Worm (Caenorhabditis elegans): ENCODE data around the gene F55G1.6.

Gene F55G1.6

DNA sequence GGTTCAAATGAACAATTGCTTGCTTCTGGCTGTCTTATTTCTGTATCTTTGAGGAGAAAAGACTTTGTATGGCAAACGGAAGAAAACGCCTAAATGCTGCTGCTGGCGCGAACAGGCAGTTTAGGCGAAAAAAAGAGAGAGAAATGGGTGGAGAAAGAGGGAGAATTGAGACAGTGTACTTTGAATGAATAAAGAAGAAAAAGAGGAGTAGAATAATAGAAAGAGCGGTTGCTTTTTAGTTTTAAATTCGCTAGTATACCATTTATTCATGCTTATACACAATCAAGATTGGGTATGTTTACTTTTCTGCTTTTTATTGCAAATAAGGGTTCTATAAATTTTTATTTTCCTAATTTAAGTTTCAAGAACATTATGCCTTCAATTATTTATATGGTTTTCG lies 33.9 kb upstream of the F55G1.6 start:
- TF ChIP-seq ama-1 (optimal IDR thresholded peaks at IDR 0.05) (no peak), nhr-23 (tag; optimal IDR thresholded peaks at IDR 0.05) (no peak), snpc-4 (tag; optimal IDR thresholded peaks at IDR 0.05) (no peak), mbf-1 (tag; optimal IDR thresholded peaks at IDR 0.05) (no peak), mab-5 (tag; optimal IDR thresholded peaks at IDR 0.05) (no peak), lsy-2 (tag; optimal IDR thresholded peaks at IDR 0.05) (no peak), nhr-12 (tag; optimal IDR thresholded peaks at IDR 0.05) (no peak), ZK546.5 (tag; optimal IDR thresholded peaks at IDR 0.05) (no peak), blmp-1 (tag; optimal IDR thresholded peaks at IDR 0.05; ENCODE audit: insufficient read depth) (no peak), ztf-11 (tag; optimal IDR thresholded peaks at IDR 0.05) (no peak), ztf-4 (tag; optimal IDR thresholded peaks at IDR 0.05) (no peak), nhr-6 (tag; optimal IDR thresholded peaks at IDR 0.05) (no peak), elt-1 (tag; optimal IDR thresholded peaks at IDR 0.05) (no peak), C34F6.9 (tag; optimal IDR thresholded peaks at IDR 0.05) (no peak), nhr-11 (tag; optimal IDR thresholded peaks at IDR 0.05) (no peak), fos-1 (tag; optimal IDR thresholded peaks at IDR 0.05) (no peak), sem-4 (tag; optimal IDR thresholded peaks at IDR 0.05) (no peak), unc-55 (GFP tag; optimal IDR thresholded peaks at IDR 0.05) (no peak)

DNA sequence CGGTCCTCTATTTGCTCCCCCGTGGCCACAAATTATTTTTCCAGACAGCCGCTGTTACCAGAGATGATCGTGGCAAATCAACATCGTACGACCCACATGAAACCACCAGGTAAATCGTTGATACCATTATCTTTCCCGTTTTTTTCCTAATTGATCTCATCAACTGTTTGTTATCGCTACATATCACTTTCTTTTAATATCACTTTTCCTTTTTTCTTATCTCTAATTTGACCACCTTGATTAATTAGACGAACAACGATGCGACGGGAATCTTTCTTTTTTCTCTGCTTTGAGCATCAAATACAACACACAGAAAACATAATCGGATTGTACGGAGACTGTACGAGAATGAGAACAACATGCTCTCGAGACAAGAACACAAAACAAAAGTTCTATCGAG lies 33.1 kb upstream of the F55G1.6 start:
- TF ChIP-seq nhr-10 (tag; optimal IDR thresholded peaks at IDR 0.05) = no peak
- no peak for TF ChIP-seq egl-27 (tag; optimal IDR thresholded peaks at IDR 0.05)
- no peak for TF ChIP-seq crh-2 (tag; optimal IDR thresholded peaks at IDR 0.05)
- no peak for TF ChIP-seq nhr-6 (tag; optimal IDR thresholded peaks at IDR 0.05)
- TF ChIP-seq blmp-1 (tag; optimal IDR thresholded peaks at IDR 0.05; ENCODE audit: insufficient read depth) = peak; percentile 80
- TF ChIP-seq nhr-23 (tag; optimal IDR thresholded peaks at IDR 0.05) = no peak
- TF ChIP-seq sma-9 (GFP tag; optimal IDR thresholded peaks at IDR 0.05) = no peak
- TF ChIP-seq sma-9 (tag; optimal IDR thresholded peaks at IDR 0.05) = no peak

DNA sequence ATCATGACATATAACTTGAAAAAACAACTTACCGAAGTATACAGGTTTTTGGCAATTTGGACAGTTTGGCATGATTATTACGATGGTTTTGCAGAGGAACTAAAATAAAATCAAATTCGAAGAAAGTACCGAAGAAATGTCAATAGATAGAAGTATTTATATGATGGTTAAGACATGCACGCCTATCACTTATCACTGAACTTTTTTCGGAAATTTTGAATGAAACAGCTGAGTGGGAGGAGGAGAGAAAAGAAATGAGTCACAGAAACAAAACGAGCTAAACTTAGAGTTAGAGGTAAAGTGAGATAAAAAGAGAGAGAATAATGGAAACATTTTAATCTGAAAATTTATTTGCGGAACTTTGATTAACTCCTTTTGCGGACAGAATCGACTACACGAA lies 28.1 kb upstream of the F55G1.6 start, which contains the start of gene valv-1:
valv-1 (minus strand) TSS at position 101 of the 400 bp plus-strand sequence.
- peak; percentile 28 for TF ChIP-seq fos-1 (tag; optimal IDR thresholded peaks at IDR 0.05)
- TF ChIP-seq unc-55 (GFP tag; optimal IDR thresholded peaks at IDR 0.05) = no peak

DNA sequence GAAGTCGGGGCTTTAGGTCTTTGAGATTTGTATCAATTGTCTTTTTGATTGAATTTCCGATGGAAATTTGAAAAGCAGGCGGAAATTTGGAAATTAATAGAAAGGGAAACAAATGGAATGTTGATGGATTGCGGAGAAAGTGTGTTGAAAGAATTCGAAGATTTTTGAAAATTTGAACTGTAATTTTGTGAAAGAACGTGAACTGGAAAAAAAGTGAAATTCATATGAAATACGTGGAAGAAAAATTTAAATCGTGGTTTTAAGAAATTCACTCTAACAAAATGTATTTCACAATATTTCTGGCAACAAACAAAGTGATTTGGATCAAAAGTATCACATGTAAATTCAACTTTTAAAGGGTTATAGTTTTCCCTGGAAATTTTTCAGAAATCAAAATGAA lies 27.3 kb upstream of the F55G1.6 start, which contains the start of gene B0496.1:
B0496.1 (plus strand) TSS at position 301 of the 400 bp plus-strand sequence.
- no peak for TF ChIP-seq snpc-4 (tag; optimal IDR thresholded peaks at IDR 0.05)
- TF ChIP-seq skn-1 (tag; optimal IDR thresholded peaks at IDR 0.05) = no peak
- TF ChIP-seq nhr-237 (tag; optimal IDR thresholded peaks at IDR 0.05) = no peak
- TF ChIP-seq crh-2 (tag; optimal IDR thresholded peaks at IDR 0.05) = no peak
- no peak for TF ChIP-seq ztf-1 (GFP tag; conservative IDR thresholded peaks at IDR 0.05)
- TF ChIP-seq elt-3 (tag; optimal IDR thresholded peaks at IDR 0.05) = no peak
- no peak for TF ChIP-seq mab-5 (tag; optimal IDR thresholded peaks at IDR 0.05)
- TF ChIP-seq nhr-11 (tag; optimal IDR thresholded peaks at IDR 0.05) = no peak
- TF ChIP-seq nhr-25 (tag; optimal IDR thresholded peaks at IDR 0.05) = no peak
- no peak for TF ChIP-seq nhr-12 (tag; optimal IDR thresholded peaks at IDR 0.05)
- no peak for TF ChIP-seq ztf-4 (tag; optimal IDR thresholded peaks at IDR 0.05)

DNA sequence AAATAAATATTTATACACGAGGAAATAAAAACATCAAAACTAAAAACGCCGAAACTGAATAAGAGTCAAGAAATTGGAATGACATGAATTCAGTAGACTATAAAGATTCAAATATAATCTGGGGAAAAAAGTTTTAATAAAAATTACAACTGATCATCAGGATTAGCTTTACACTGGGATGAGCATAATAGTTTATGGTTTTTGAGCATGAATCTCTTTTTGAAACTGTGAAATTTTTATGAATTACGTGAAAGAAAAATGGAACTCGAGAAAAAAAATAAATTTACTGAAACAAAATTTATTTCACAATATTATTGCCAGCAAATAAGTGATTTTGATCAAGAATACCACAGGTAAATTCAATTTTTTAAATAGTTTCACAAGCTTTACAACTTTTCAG lies 25.8 kb upstream of the F55G1.6 start, which contains the start of gene B0496.2:
B0496.2 (plus strand) TSS at position 301 of the 400 bp plus-strand sequence.
- TF ChIP-seq ztf-4 (tag; optimal IDR thresholded peaks at IDR 0.05) = no peak
- no peak for TF ChIP-seq lin-13 (GFP tag; optimal IDR thresholded peaks at IDR 0.05)
- no peak for TF ChIP-seq nhr-21 (tag; optimal IDR thresholded peaks at IDR 0.05)
- no peak for TF ChIP-seq nhr-10 (tag; optimal IDR thresholded peaks at IDR 0.05)

DNA sequence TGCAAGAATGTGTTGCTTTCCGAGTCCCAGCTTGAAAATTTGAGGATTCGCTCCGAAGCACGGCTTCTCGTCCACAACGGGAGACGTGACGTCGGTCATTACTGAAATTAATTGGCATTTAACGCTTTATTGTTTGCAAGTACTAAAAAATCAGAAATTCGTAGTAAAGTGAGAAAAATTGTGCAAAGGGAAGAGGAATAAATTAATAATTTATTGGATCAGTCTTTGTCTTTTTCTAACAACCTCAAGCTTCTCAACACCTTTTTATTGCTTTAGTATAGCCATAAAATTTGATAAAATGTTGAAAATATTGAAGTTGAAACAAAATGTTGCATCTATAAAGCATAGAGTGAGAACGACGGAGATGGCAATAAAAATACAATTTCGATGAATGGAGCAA lies 22.0 kb upstream of the F55G1.6 start, which contains the start of gene tes-1:
tes-1 (minus strand) TSS at position 101 of the 400 bp plus-strand sequence.
- no peak for TF ChIP-seq nhr-21 (tag; optimal IDR thresholded peaks at IDR 0.05)
- TF ChIP-seq dmd-4 (tag; optimal IDR thresholded peaks at IDR 0.05) = no peak
- TF ChIP-seq nhr-77 (tag; optimal IDR thresholded peaks at IDR 0.05) = no peak
- TF ChIP-seq R02D3.7 (tag; optimal IDR thresholded peaks at IDR 0.05) = no peak
- no peak for TF ChIP-seq zag-1 (tag; optimal IDR thresholded peaks at IDR 0.05)
- TF ChIP-seq aly-2 (tag; optimal IDR thresholded peaks at IDR 0.05) = no peak
- TF ChIP-seq ama-1 (optimal IDR thresholded peaks at IDR 0.05) = no peak
- no peak for TF ChIP-seq mbf-1 (tag; optimal IDR thresholded peaks at IDR 0.05)
- no peak for TF ChIP-seq ztf-1 (GFP tag; conservative IDR thresholded peaks at IDR 0.05)
- TF ChIP-seq unc-39 (tag; optimal IDR thresholded peaks at IDR 0.05) = no peak
- no peak for TF ChIP-seq nhr-25 (tag; optimal IDR thresholded peaks at IDR 0.05)
- no peak for TF ChIP-seq nhr-6 (tag; optimal IDR thresholded peaks at IDR 0.05)
- TF ChIP-seq nhr-11 (tag; optimal IDR thresholded peaks at IDR 0.05) = no peak
- no peak for TF ChIP-seq snpc-4 (tag; optimal IDR thresholded peaks at IDR 0.05)
- no peak for TF ChIP-seq crh-2 (tag; optimal IDR thresholded peaks at IDR 0.05)
- TF ChIP-seq gmeb-1 (tag; optimal IDR thresholded peaks at IDR 0.05) = no peak
- no peak for TF ChIP-seq F13H6.1 (tag; optimal IDR thresholded peaks at IDR 0.05)
- TF ChIP-seq ceh-16 (tag; optimal IDR thresholded peaks at IDR 0.05) = no peak

Measured in whole organism, L2 larva.